Worm (Caenorhabditis elegans) whole organism, L2 larva: ENCODE data around the gene nspg-14.

Experiments used
- R02D3.7 ChIP-seq: fragments of 150-350 bp; optimal IDR thresholded peaks from 2 replicates; lab custom pipeline; 2014; ENCODE audit warnings: missing biosample characterization, missing genetic modification characterization
- aly-2 ChIP-seq: fragments of 150-350 bp; optimal IDR thresholded peaks from 2 replicates; lab custom pipeline; 2014; ENCODE audit warnings: missing biosample characterization, missing genetic modification characterization
- ama-1 ChIP-seq: fragments of 150-350 bp; optimal IDR thresholded peaks from 2 replicates; lab custom pipeline; 2018; ENCODE audit warnings: inconsistent platforms
- elt-3 ChIP-seq: sonication (generic microtip); optimal IDR thresholded peaks from 2 replicates; lab custom pipeline; 2017; ENCODE audit warnings: missing biosample characterization, missing genetic modification characterization
- nhr-10 ChIP-seq: sonication (generic microtip); optimal IDR thresholded peaks from 2 replicates; lab custom pipeline; 2017; ENCODE audit warnings: missing biosample characterization, missing genetic modification characterization
- nhr-11 ChIP-seq: fragments of 150-350 bp; optimal IDR thresholded peaks from 2 replicates; lab custom pipeline; 2014; ENCODE audit warnings: missing biosample characterization, missing genetic modification characterization
- nhr-12 ChIP-seq: fragments of 150-350 bp; optimal IDR thresholded peaks from 2 replicates; lab custom pipeline; 2014; ENCODE audit warnings: missing biosample characterization, missing genetic modification characterization
- nhr-23 ChIP-seq: fragments of 150-350 bp; optimal IDR thresholded peaks from 2 replicates; lab custom pipeline; 2014; ENCODE audit warnings: missing biosample characterization, missing genetic modification reagents, missing genetic modification characterization
- nhr-77 ChIP-seq: fragments of 150-350 bp; optimal IDR thresholded peaks from 2 replicates; lab custom pipeline; 2014; ENCODE audit warnings: missing biosample characterization, missing genetic modification characterization
- sma-3 ChIP-seq: sonication (generic microtip); optimal IDR thresholded peaks from 2 replicates; lab custom pipeline; 2016; ENCODE audit warnings: missing genetic modification reagents, missing genetic modification characterization, missing compliant biosample characterization
- snpc-4 ChIP-seq: fragments of 150-350 bp; optimal IDR thresholded peaks from 2 replicates; lab custom pipeline; 2014; ENCODE audit warnings: missing biosample characterization, missing genetic modification characterization
- unc-62 ChIP-seq: fragments of 150-350 bp; optimal IDR thresholded peaks from 2 replicates; lab custom pipeline; 2014; ENCODE audit warnings: missing biosample characterization, missing genetic modification reagents, missing genetic modification characterization
- zag-1 ChIP-seq: fragments of 150-350 bp; optimal IDR thresholded peaks from 2 replicates; lab custom pipeline; 2014; ENCODE audit warnings: missing biosample characterization, missing genetic modification characterization
- ztf-11 ChIP-seq: sonication (generic microtip); optimal IDR thresholded peaks from 2 replicates; lab custom pipeline; 2017; ENCODE audit warnings: missing biosample characterization, missing genetic modification characterization

DNA sequence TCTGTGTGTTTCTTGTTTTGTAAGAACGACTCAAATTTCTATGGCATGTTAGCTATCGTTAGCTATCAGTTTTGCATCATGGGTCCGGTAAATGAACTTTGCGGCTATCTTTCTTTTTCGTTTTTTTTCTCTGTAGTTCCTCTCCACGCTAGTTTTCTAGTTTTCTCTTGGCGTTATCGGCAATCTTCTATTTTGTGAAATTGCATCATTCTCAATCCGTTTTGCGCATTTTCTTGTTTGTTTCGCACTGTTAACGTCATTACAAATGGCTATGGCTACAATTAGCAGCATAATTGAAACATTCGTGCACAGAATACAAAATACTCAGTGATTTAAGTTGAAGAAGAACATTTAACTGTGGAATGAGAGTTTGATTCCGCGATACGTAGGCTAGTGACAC lies 39.8 kb upstream of the nspg-14 start:
- TF ChIP-seq nhr-12, result no peak
- no peak for TF ChIP-seq sma-3
- no peak for TF ChIP-seq ztf-11 (tag; lab: Kevin White, UChicago)
- TF ChIP-seq unc-62 (GFP tag; lab: Kevin White, UChicago), result no peak
- no peak for TF ChIP-seq aly-2 (tag; lab: Kevin White, UChicago)
- no peak for TF ChIP-seq nhr-23 (tag; lab: Kevin White, UChicago)
- TF ChIP-seq R02D3.7 (tag; lab: Kevin White, UChicago), result no peak
- no peak for TF ChIP-seq nhr-10
- TF ChIP-seq ama-1 (lab: Kevin White, UChicago), result peak; percentile 17
- TF ChIP-seq zag-1 (tag; lab: Kevin White, UChicago), result peak; percentile 19
- no peak for TF ChIP-seq nhr-77
- TF ChIP-seq elt-3 (tag; lab: Kevin White, UChicago), result no peak
- TF ChIP-seq nhr-11, result peak; percentile 11
- no peak for TF ChIP-seq snpc-4 (tag; lab: Kevin White, UChicago)
